Fruit fly (Drosophila melanogaster) whole organism, embryonic: ENCODE data around the gene mRpS9.
A peak's percentile ranks its signal among the peaks of the same experiment; 100 is the strongest.

Experiments
- B-H2 ChIP-seq: fragments of 200-800 bp; sonication (Bioruptor generic); optimal IDR thresholded peaks from 2 replicates; lab custom pipeline; 2018; ENCODE audit warnings: missing biosample characterization, mild to moderate bottlenecking, missing genetic modification characterization
- CG10209 ChIP-seq: fragments of 200-800 bp; sonication (Bioruptor generic); optimal IDR thresholded peaks from 3 replicates; lab custom pipeline; 2017; ENCODE audit warnings: missing biosample characterization, mild to moderate bottlenecking, missing genetic modification characterization, missing genetic modification reagents
- CG1024 ChIP-seq: fragments of 200-800 bp; sonication (Bioruptor generic); IDR thresholded peaks from 2 replicates; pipeline ENCODE4 v1.3.6; 2022; ENCODE audit warnings: missing biosample characterization, missing genetic modification characterization
- CG12071 ChIP-seq: fragments of 200-800 bp; sonication (Bioruptor generic); optimal IDR thresholded peaks from 3 replicates; lab custom pipeline; 2018; ENCODE audit warnings: missing biosample characterization, mild to moderate bottlenecking, missing genetic modification characterization
- CG14441 ChIP-seq: fragments of 200-800 bp; sonication (Bioruptor generic); IDR thresholded peaks from 2 replicates; pipeline ENCODE4 v1.3.6; 2022; ENCODE audit warnings: missing biosample characterization, missing genetic modification characterization
- CG15601 ChIP-seq: fragments of 200-800 bp; sonication (Bioruptor generic); optimal IDR thresholded peaks from 3 replicates; lab custom pipeline; 2019; ENCODE audit warnings: missing biosample characterization, mild to moderate bottlenecking, missing genetic modification characterization, moderate library complexity
- CG17912 ChIP-seq: fragments of 200-800 bp; sonication (Bioruptor generic); optimal IDR thresholded peaks from 2 replicates; lab custom pipeline; 2018; ENCODE audit warnings: missing biosample characterization, mild to moderate bottlenecking, missing genetic modification characterization
- CG18011 ChIP-seq: fragments of 200-800 bp; sonication (Bioruptor generic); optimal IDR thresholded peaks from 2 replicates; lab custom pipeline; 2017; ENCODE audit warnings: missing biosample characterization, missing genetic modification characterization, mild to moderate bottlenecking, moderate library complexity, missing genotype
- CG18262 ChIP-seq: fragments of 200-800 bp; optimal IDR thresholded peaks from 3 replicates; lab custom pipeline; 2019; ENCODE audit warnings: missing biosample characterization, mild to moderate bottlenecking, missing genetic modification characterization, moderate library complexity
- CG3163 ChIP-seq: fragments of 200-800 bp; sonication (Bioruptor generic); optimal IDR thresholded peaks from 3 replicates; lab custom pipeline; 2016; ENCODE audit warnings: missing biosample characterization, missing genetic modification characterization
- CG3281 ChIP-seq: fragments of 200-800 bp; sonication (Bioruptor generic); optimal IDR thresholded peaks from 3 replicates; lab custom pipeline; 2017; ENCODE audit warnings: missing biosample characterization, mild to moderate bottlenecking, missing genetic modification characterization
- CG42726 ChIP-seq: fragments of 200-800 bp; sonication (Bioruptor generic); IDR thresholded peaks from 2 replicates; pipeline ENCODE4 v1.3.6; 2022; ENCODE audit warnings: missing biosample characterization, missing genetic modification characterization; ENCODE audit not compliant: partially characterized antibody
- CG4328 ChIP-seq: fragments of 200-800 bp; sonication (Bioruptor generic); optimal IDR thresholded peaks from 3 replicates; lab custom pipeline; 2017; ENCODE audit warnings: missing biosample characterization, missing genetic modification reagents, missing genetic modification characterization
- CG6175 ChIP-seq: fragments of 200-800 bp; sonication (Bioruptor generic); IDR thresholded peaks from 3 replicates; pipeline ENCODE4 v1.3.6; 2022; ENCODE audit warnings: missing biosample characterization, missing genetic modification characterization
- CG6683 ChIP-seq: fragments of 200-800 bp; sonication (Bioruptor generic); optimal IDR thresholded peaks from 2 replicates; lab custom pipeline; 2017; ENCODE audit warnings: missing biosample characterization, mild to moderate bottlenecking, missing genetic modification characterization, missing genetic modification reagents
- CG7745 ChIP-seq: fragments of 200-800 bp; sonication (Bioruptor generic); optimal IDR thresholded peaks from 2 replicates; lab custom pipeline; 2018; ENCODE audit warnings: missing biosample characterization, mild to moderate bottlenecking, missing genetic modification characterization, moderate library complexity
- CG8281 ChIP-seq: fragments of 200-800 bp; sonication (Bioruptor generic); optimal IDR thresholded peaks from 2 replicates; lab custom pipeline; 2018; ENCODE audit warnings: missing biosample characterization, mild to moderate bottlenecking, missing genetic modification characterization, moderate library complexity
- CG8359 ChIP-seq: fragments of 200-800 bp; sonication (Bioruptor generic); optimal IDR thresholded peaks from 2 replicates; lab custom pipeline; 2017; ENCODE audit warnings: missing biosample characterization, mild to moderate bottlenecking, missing genetic modification characterization, borderline replicate concordance
- CTCF ChIP-seq: fragments of 200-800 bp; sonication (Bioruptor generic); optimal IDR thresholded peaks from 2 replicates; lab custom pipeline; 2017; ENCODE audit warnings: missing biosample characterization, mild to moderate bottlenecking, missing genetic modification characterization, moderate library complexity
- CkIIα-i1 ChIP-seq: fragments of 200-800 bp; sonication (Bioruptor generic); IDR thresholded peaks from 2 replicates; pipeline ENCODE4 v1.3.6; 2022; ENCODE audit warnings: missing biosample characterization, missing genetic modification characterization
- CrebB ChIP-seq: fragments of 200-800 bp; sonication (Bioruptor generic); optimal IDR thresholded peaks from 3 replicates; lab custom pipeline; 2018; ENCODE audit warnings: missing biosample characterization, mild to moderate bottlenecking, missing genetic modification characterization
- Dad ChIP-seq: fragments of 200-800 bp; sonication (Bioruptor generic); optimal IDR thresholded peaks from 3 replicates; lab custom pipeline; 2016; ENCODE audit warnings: missing biosample characterization, missing genetic modification characterization
- Dp ChIP-seq: fragments of 200-800 bp; sonication (Bioruptor generic); optimal IDR thresholded peaks from 2 replicates; lab custom pipeline; 2018; ENCODE audit warnings: missing biosample characterization, mild to moderate bottlenecking, missing genetic modification characterization, moderate library complexity
- Fer2 ChIP-seq: fragments of 200-800 bp; sonication (Bioruptor generic); optimal IDR thresholded peaks from 2 replicates; lab custom pipeline; 2018; ENCODE audit warnings: missing biosample characterization, mild to moderate bottlenecking, missing genetic modification characterization, moderate library complexity
- H2.0 ChIP-seq: fragments of 200-800 bp; sonication (Bioruptor generic); IDR thresholded peaks from 2 replicates; pipeline ENCODE4 v1.3.6; 2022; ENCODE audit warnings: missing biosample characterization, missing genetic modification characterization
- HmgD ChIP-seq: fragments of 200-800 bp; sonication (Bioruptor generic); optimal IDR thresholded peaks from 3 replicates; lab custom pipeline; 2016; ENCODE audit warnings: missing biosample characterization, missing genetic modification characterization
- Hsf ChIP-seq: fragments of 200-800 bp; sonication (Bioruptor generic); optimal IDR thresholded peaks from 3 replicates; lab custom pipeline; 2016; ENCODE audit warnings: missing biosample characterization, missing genetic modification characterization
- Mrtf ChIP-seq: fragments of 200-800 bp; sonication (Bioruptor generic); IDR thresholded peaks from 3 replicates; pipeline ENCODE4 v1.3.6; 2022; ENCODE audit warnings: missing biosample characterization, missing genetic modification characterization
- Neu2 ChIP-seq: fragments of 200-800 bp; sonication (Bioruptor generic); optimal IDR thresholded peaks from 3 replicates; lab custom pipeline; 2016; ENCODE audit warnings: missing biosample characterization, missing genetic modification characterization, borderline replicate concordance
- Nf-YC ChIP-seq: fragments of 200-800 bp; optimal IDR thresholded peaks from 3 replicates; lab custom pipeline; 2019; ENCODE audit warnings: missing biosample characterization, mild to moderate bottlenecking, missing genetic modification characterization, moderate library complexity
- Oli ChIP-seq: fragments of 200-800 bp; sonication (Bioruptor generic); optimal IDR thresholded peaks from 2 replicates; lab custom pipeline; 2018; ENCODE audit warnings: missing biosample characterization, mild to moderate bottlenecking, missing genetic modification characterization, moderate library complexity
- Rfx ChIP-seq: fragments of 200-800 bp; sonication (Bioruptor generic); IDR thresholded peaks from 2 replicates; pipeline ENCODE4 v1.3.6; 2022; ENCODE audit warnings: missing biosample characterization, missing genetic modification characterization
- Sin3A ChIP-seq: fragments of >200 bp; optimal IDR thresholded peaks from 2 replicates; lab custom pipeline; 2018
- Ssrp ChIP-seq: fragments of 200-800 bp; sonication (Bioruptor generic); optimal IDR thresholded peaks from 2 replicates; lab custom pipeline; 2018; ENCODE audit warnings: missing biosample characterization, mild to moderate bottlenecking, missing genetic modification characterization, moderate library complexity
- Usf ChIP-seq: fragments of 200-800 bp; sonication (Bioruptor generic); optimal IDR thresholded peaks from 2 replicates; lab custom pipeline; 2017; ENCODE audit warnings: missing genotype, missing biosample characterization, missing genetic modification characterization
- bcd ChIP-seq: fragments of 200-800 bp; sonication (Bioruptor generic); optimal IDR thresholded peaks from 2 replicates; lab custom pipeline; 2017; ENCODE audit warnings: missing biosample characterization, mild to moderate bottlenecking, missing genetic modification characterization
- chn ChIP-seq: fragments of 200-800 bp; sonication (Bioruptor generic); optimal IDR thresholded peaks from 2 replicates; lab custom pipeline; 2016; ENCODE audit warnings: missing biosample characterization, missing genetic modification characterization
- crol ChIP-seq: fragments of 200-800 bp; sonication (Bioruptor generic); IDR thresholded peaks from 2 replicates; pipeline ENCODE4 v1.3.6; 2022; ENCODE audit warnings: missing biosample characterization, missing genetic modification characterization
- dimm ChIP-seq: fragments of 200-800 bp; sonication (Bioruptor generic); IDR thresholded peaks from 2 replicates; pipeline ENCODE4 v1.3.6; 2022; ENCODE audit warnings: missing biosample characterization, missing genetic modification characterization
- dpn ChIP-seq, 2 experiments: fragments of 200-800 bp; sonication (Bioruptor generic); optimal IDR thresholded peaks; 3 replicates each; lab custom pipeline; 2016; ENCODE audit warnings: missing biosample characterization in 2 of 2, missing genetic modification characterization in 2 of 2
- ewg ChIP-seq: fragments of 200-800 bp; sonication (Bioruptor generic); optimal IDR thresholded peaks from 3 replicates; lab custom pipeline; 2017; ENCODE audit warnings: mild to moderate bottlenecking, missing biosample characterization, missing genetic modification reagents, missing genetic modification characterization
- gt ChIP-seq: fragments of 200-800 bp; sonication (Bioruptor generic); IDR thresholded peaks from 2 replicates; pipeline ENCODE4 v1.3.6; 2022; ENCODE audit warnings: missing biosample characterization, missing genetic modification characterization
- hkb ChIP-seq, 2 experiments: fragments of 200-800 bp in 1 of 2; fragments of >200 bp in 1 of 2; sonication (Bioruptor generic) in 1 of 2; IDR thresholded peaks in 1 of 2; optimal IDR thresholded peaks in 1 of 2; 2 replicates each; pipeline versions ENCODE4 v1.3.6 to Lab custom; 2017 to 2022; ENCODE audit warnings: missing biosample characterization in 1 of 2, missing genetic modification characterization in 1 of 2
- oc ChIP-seq: fragments of 200-800 bp; sonication (Bioruptor generic); optimal IDR thresholded peaks from 2 replicates; lab custom pipeline; 2018; ENCODE audit warnings: missing biosample characterization, mild to moderate bottlenecking, missing genetic modification characterization, moderate library complexity
- salm ChIP-seq: fragments of 200-800 bp; sonication (Bioruptor generic); optimal IDR thresholded peaks from 2 replicates; lab custom pipeline; 2018; ENCODE audit warnings: missing biosample characterization, mild to moderate bottlenecking, missing genetic modification characterization
- sd ChIP-seq: fragments of 200-800 bp; sonication (Bioruptor generic); optimal IDR thresholded peaks from 3 replicates; lab custom pipeline; 2018; ENCODE audit warnings: missing biosample characterization, mild to moderate bottlenecking, missing genetic modification characterization, moderate library complexity
- sens-2 ChIP-seq: fragments of 200-800 bp; sonication (Bioruptor generic); IDR thresholded peaks from 2 replicates; pipeline ENCODE4 v1.3.6; 2022; ENCODE audit warnings: missing biosample characterization, missing genetic modification characterization
- tup ChIP-seq: fragments of 200-800 bp; sonication (Bioruptor generic); optimal IDR thresholded peaks from 2 replicates; lab custom pipeline; 2016; ENCODE audit warnings: missing biosample characterization, mild to moderate bottlenecking, missing genetic modification characterization, moderate library complexity
- unc-4 ChIP-seq: fragments of 200-800 bp; sonication (Bioruptor generic); IDR thresholded peaks from 2 replicates; pipeline ENCODE4 v1.3.6; 2022; ENCODE audit warnings: missing biosample characterization, missing genetic modification characterization; ENCODE audit not compliant: partially characterized antibody
- z ChIP-seq: fragments of 200-800 bp; sonication (Bioruptor generic); IDR thresholded peaks from 3 replicates; pipeline ENCODE4 v1.3.6; 2022; ENCODE audit warnings: missing biosample characterization, missing genetic modification characterization
- zf30C ChIP-seq: fragments of 200-800 bp; sonication (Bioruptor generic); optimal IDR thresholded peaks from 3 replicates; lab custom pipeline; 2018; ENCODE audit warnings: missing biosample characterization, mild to moderate bottlenecking, missing genetic modification characterization

Gene mRpS9

dm6 chr3R:7886859-7887190 is 15.6 kb downstream of the mRpS9 start, which contains the start of gene ArgRS-m (continued):
- TF ChIP-seq CG15601 (tag; lab: Kevin White, UChicago), result no peak
- peak; percentile 65 for TF ChIP-seq Hsf (GFP tag; lab: Kevin White, UChicago)
- TF ChIP-seq CG7745, result no peak
- no peak for TF ChIP-seq CG1024 (GFP tag; lab: Robert Waterston, UW)
- TF ChIP-seq Dp (GFP tag; lab: Kevin White, UChicago), result peak; percentile 52
- TF ChIP-seq CkIIα-i1 (GFP tag; lab: Robert Waterston, UW), result no peak
- TF ChIP-seq CG18262 (tag; lab: Kevin White, UChicago), result peak; percentile 22
- TF ChIP-seq CG8281 (tag; lab: Kevin White, UChicago), result no peak
- TF ChIP-seq hkb (optimal IDR thresholded peaks at IDR 0.05; lab: Kevin White, UChicago), result no peak
- no peak; the same call in 1 of the 2 replicates for TF ChIP-seq hkb (GFP tag; IDR thresholded peaks at IDR 0.05; lab: Robert Waterston, UW)
- TF ChIP-seq Sin3A, result peak; percentile 76
- no peak for TF ChIP-seq CG8359
- peak; percentile 23 for TF ChIP-seq CG18011 (GFP tag; lab: Kevin White, UChicago)
- TF ChIP-seq H2.0 (GFP tag; lab: Robert Waterston, UW), result peak; percentile 44
- peak; percentile 54 for TF ChIP-seq dpn (GFP tag; optimal IDR thresholded peaks at IDR 0.05; lab: Kevin White, UChicago)
- TF ChIP-seq crol (GFP tag; lab: Robert Waterston, UW), result no peak
- peak; percentile 16; the same call in 1 of the 2 replicates for TF ChIP-seq CG14441 (GFP tag; lab: Robert Waterston, UW)
- TF ChIP-seq Ssrp (tag; lab: Kevin White, UChicago), result no peak
- no peak for TF ChIP-seq HmgD (GFP tag; lab: Kevin White, UChicago)
- TF ChIP-seq CG12071 (GFP tag; lab: Kevin White, UChicago), result no peak
- no peak for TF ChIP-seq CG4328 (GFP tag; lab: Kevin White, UChicago)
- no peak for TF ChIP-seq oc (tag; lab: Kevin White, UChicago)
- peak; percentile 1 for TF ChIP-seq Usf (GFP tag; lab: Kevin White, UChicago)
- peak; percentile 8 for TF ChIP-seq Oli
- no peak for TF ChIP-seq z (GFP tag; lab: Robert Waterston, UW)
- peak; percentile 5 for TF ChIP-seq CG6683 (GFP tag; lab: Kevin White, UChicago)
- TF ChIP-seq sd (tag; lab: Kevin White, UChicago), result peak; percentile 33
- peak; percentile 15 for TF ChIP-seq CG3281
- 0 out of 3 replicates have a peak, but pooled peaks have one; percentile 40 for TF ChIP-seq CG6175
- peak; percentile 63 for TF ChIP-seq CrebB
- peak; percentile 99 for TF ChIP-seq ewg (GFP tag; lab: Kevin White, UChicago)
- no peak for TF ChIP-seq gt (GFP tag; lab: Robert Waterston, UW)
- TF ChIP-seq chn (GFP tag; lab: Kevin White, UChicago), result peak; percentile 20
- TF ChIP-seq Rfx, result peak; percentile 84
- TF ChIP-seq CG10209, result no peak
- TF ChIP-seq Dad (GFP tag; lab: Kevin White, UChicago), result peak; percentile 46
- TF ChIP-seq B-H2 (GFP tag; lab: Kevin White, UChicago), result no peak
- TF ChIP-seq Fer2, result no peak
- no peak for TF ChIP-seq CG42726 (GFP tag; lab: Robert Waterston, UW)
- no peak for TF ChIP-seq tup (GFP tag; lab: Kevin White, UChicago)
- TF ChIP-seq Mrtf (GFP tag; lab: Robert Waterston, UW), result no peak
- TF ChIP-seq CTCF, result no peak
- no peak for TF ChIP-seq zf30C (GFP tag; lab: Kevin White, UChicago)
- no peak for TF ChIP-seq salm (tag; lab: Kevin White, UChicago)
- peak; percentile 45 for TF ChIP-seq bcd (GFP tag; lab: Kevin White, UChicago)
- TF ChIP-seq CG17912 (GFP tag; lab: Kevin White, UChicago), result no peak
- no peak for TF ChIP-seq Neu2 (GFP tag; lab: Kevin White, UChicago)
- 0 out of 2 replicates have a peak, but pooled peaks have one; percentile 53 for TF ChIP-seq unc-4 (GFP tag; lab: Robert Waterston, UW)
- TF ChIP-seq dimm (GFP tag; lab: Robert Waterston, UW), result no peak
- TF ChIP-seq Nf-YC, result peak; percentile 17
- TF ChIP-seq CG3163 (GFP tag; lab: Kevin White, UChicago), result peak; percentile 58
- no peak for TF ChIP-seq sens-2 (GFP tag; lab: Robert Waterston, UW)
